In genomic region chrV:20424229-20425182, ce11 we compare ENCODE assay signal across 1 worm cellular context.
TF ChIP-seq lines count a peak whose summit lies in the region.

No protein-coding gene starts in this region.

TF ChIP-seq in whole organism, L1 larva, 84 proteins besides CTCF, POLR2A, EP300 and RAD21 (continued from another document):
- TF ChIP-seq aly-2 (tag; optimal IDR thresholded peaks at IDR 0.05; lab: Kevin White, UChicago) (no peak), unc-62 (GFP tag; optimal IDR thresholded peaks at IDR 0.05; lab: Kevin White, UChicago) (no peak), sptf-1 (tag; optimal IDR thresholded peaks at IDR 0.05; lab: Kevin White, UChicago) (no peak), irx-1 (tag; optimal IDR thresholded peaks at IDR 0.05; lab: Kevin White, UChicago) (peak; percentile 83), mep-1 (tag; optimal IDR thresholded peaks at IDR 0.05; lab: Kevin White, UChicago) (peak; percentile 62), nhr-90 (tag; optimal IDR thresholded peaks at IDR 0.05; lab: Kevin White, UChicago; ENCODE audit: poor library complexity) (peak; percentile 64), ceh-88 (GFP tag; IDR thresholded peaks at IDR 0.05; lab: Robert Waterston, UW) (no peak), unc-98 (GFP tag; IDR thresholded peaks at IDR 0.05; lab: Robert Waterston, UW) (peak; percentile 30; the same call in 1 of the 2 replicates), nhr-237 (tag; optimal IDR thresholded peaks at IDR 0.05; lab: Kevin White, UChicago) (no peak), egl-27 (tag; optimal IDR thresholded peaks at IDR 0.05; lab: Kevin White, UChicago) (no peak), dpl-1 (GFP tag; optimal IDR thresholded peaks at IDR 0.05; lab: Kevin White, UChicago) (peak; percentile 84 to 92 (median 86)), dsc-1 (tag; optimal IDR thresholded peaks at IDR 0.05; lab: Kevin White, UChicago) (peak; percentile 91), rnt-1 (tag; optimal IDR thresholded peaks at IDR 0.05; lab: Kevin White, UChicago) (peak; percentile 92), xbp-1 (tag; optimal IDR thresholded peaks at IDR 0.05; lab: Kevin White, UChicago) (peak; percentile 64), pag-3 (tag; optimal IDR thresholded peaks at IDR 0.05; lab: Kevin White, UChicago; ENCODE audit: borderline replicate concordance, insufficient read depth) (no peak), nhr-28 (tag; optimal IDR thresholded peaks at IDR 0.05; lab: Kevin White, UChicago) (no peak), snpc-4 (tag; optimal IDR thresholded peaks at IDR 0.05; lab: Kevin White, UChicago) (no peak), grh-1 (GFP tag; IDR thresholded peaks at IDR 0.05; lab: Robert Waterston, UW) (peak; percentile 48), ceh-8 (GFP tag; optimal IDR thresholded peaks at IDR 0.05; lab: Kevin White, UChicago) (peak; percentile 12), F16B12.6 (tag; optimal IDR thresholded peaks at IDR 0.05; lab: Kevin White, UChicago) (peak; percentile 20), C34B4.2 (tag; optimal IDR thresholded peaks at IDR 0.05; lab: Kevin White, UChicago) (no peak), zip-4 (GFP tag; optimal IDR thresholded peaks at IDR 0.05; lab: Kevin White, UChicago) (no peak), swsn-7 (tag; optimal IDR thresholded peaks at IDR 0.05; lab: Kevin White, UChicago) (peak; percentile 49)
